Fruit fly (Drosophila melanogaster) whole organism, pupa: Measurements from ENCODE around the gene CheB98a.
"Not testable (repeated sequence)": the region's sequence is repeated elsewhere in the genome, so short reads cannot be mapped to it uniquely, and the experiment has no call there.

Source experiments
- CG10348 ChIP-seq: fragments of 200-800 bp; sonication (Bioruptor generic); IDR thresholded peaks from 2 replicates; pipeline ENCODE4 v1.3.6; 2022; ENCODE audit warnings: missing biosample characterization, missing genetic modification characterization
- CG12605 ChIP-seq: fragments of 200-800 bp; sonication (Bioruptor generic); IDR thresholded peaks from 2 replicates; pipeline ENCODE4 v1.3.6; 2022; ENCODE audit warnings: missing biosample characterization, missing genetic modification characterization
- CG13204 ChIP-seq: fragments of 200-800 bp; sonication (Bioruptor generic); optimal IDR thresholded peaks from 2 replicates; lab custom pipeline; 2018; ENCODE audit warnings: missing biosample characterization, mild to moderate bottlenecking, missing genetic modification characterization, moderate library complexity
- CG14655 ChIP-seq: fragments of 200-800 bp; sonication (Bioruptor generic); optimal IDR thresholded peaks from 3 replicates; lab custom pipeline; 2017; ENCODE audit warnings: mild to moderate bottlenecking, missing biosample characterization, missing genetic modification reagents, missing genetic modification characterization
- CG15710 ChIP-seq: fragments of 200-800 bp; sonication (Bioruptor generic); optimal IDR thresholded peaks from 2 replicates; lab custom pipeline; 2018; ENCODE audit warnings: missing biosample characterization, mild to moderate bottlenecking, missing genetic modification characterization, moderate library complexity
- CG17806 ChIP-seq: fragments of 200-800 bp; sonication (Bioruptor generic); optimal IDR thresholded peaks from 2 replicates; lab custom pipeline; 2018; ENCODE audit warnings: missing biosample characterization, mild to moderate bottlenecking, missing genetic modification characterization, moderate library complexity
- CG32121 ChIP-seq: fragments of 200-800 bp; sonication (Bioruptor generic); IDR thresholded peaks from 2 replicates; pipeline ENCODE4 v1.3.6; 2022; ENCODE audit warnings: missing biosample characterization, missing genetic modification characterization
- CG34367 ChIP-seq: fragments of 200-800 bp; sonication (Bioruptor generic); optimal IDR thresholded peaks from 2 replicates; lab custom pipeline; 2018; ENCODE audit warnings: missing biosample characterization, mild to moderate bottlenecking, missing genetic modification characterization
- CG4496 ChIP-seq: fragments of 200-800 bp; sonication (Bioruptor generic); IDR thresholded peaks from 3 replicates; pipeline ENCODE4 v1.3.6; 2022; ENCODE audit warnings: missing biosample characterization, missing genetic modification characterization
- CG8159 ChIP-seq: fragments of 200-800 bp; sonication (Bioruptor generic); optimal IDR thresholded peaks from 3 replicates; lab custom pipeline; 2018; ENCODE audit warnings: missing biosample characterization, mild to moderate bottlenecking, missing genetic modification characterization, moderate library complexity
- CG8301 ChIP-seq: fragments of 200-800 bp; sonication (Bioruptor generic); optimal IDR thresholded peaks from 2 replicates; lab custom pipeline; 2018; ENCODE audit warnings: missing biosample characterization, mild to moderate bottlenecking, missing genetic modification characterization
- CG9948 ChIP-seq: fragments of 200-800 bp; sonication (Bioruptor generic); optimal IDR thresholded peaks from 2 replicates; lab custom pipeline; 2018; ENCODE audit warnings: missing biosample characterization, mild to moderate bottlenecking, missing genetic modification characterization, moderate library complexity
- D1 ChIP-seq: fragments of 200-800 bp; sonication (Bioruptor generic); optimal IDR thresholded peaks from 2 replicates; lab custom pipeline; 2018; ENCODE audit warnings: missing biosample characterization, mild to moderate bottlenecking, missing genetic modification characterization, moderate library complexity
- EcR ChIP-seq: fragments of 200-800 bp; sonication (Bioruptor generic); optimal IDR thresholded peaks from 3 replicates; lab custom pipeline; 2019; ENCODE audit warnings: missing biosample characterization, missing genetic modification characterization, mild to moderate bottlenecking, moderate library complexity, missing genetic modification reagents
- Ets98B ChIP-seq: fragments of 200-800 bp; sonication (Bioruptor generic); IDR thresholded peaks from 2 replicates; pipeline ENCODE4 v1.3.6; 2022; ENCODE audit warnings: missing biosample characterization, missing genetic modification characterization
- Pif1A ChIP-seq: fragments of 200-800 bp; sonication (Bioruptor generic); optimal IDR thresholded peaks from 3 replicates; lab custom pipeline; 2016; ENCODE audit warnings: missing biosample characterization, missing genetic modification characterization
- Pif1B ChIP-seq: fragments of 200-800 bp; sonication (Bioruptor generic); optimal IDR thresholded peaks from 3 replicates; lab custom pipeline; 2016; ENCODE audit warnings: missing biosample characterization, missing genetic modification characterization
- Snoo ChIP-seq: fragments of 200-800 bp; sonication (Bioruptor generic); optimal IDR thresholded peaks from 3 replicates; lab custom pipeline; 2017; ENCODE audit warnings: missing biosample characterization, mild to moderate bottlenecking, missing genetic modification characterization, inconsistent platforms
- fd96Ca ChIP-seq: fragments of 200-800 bp; sonication (Bioruptor generic); IDR thresholded peaks from 3 replicates; pipeline ENCODE4 v1.3.6; 2022; ENCODE audit warnings: missing biosample characterization, missing genetic modification characterization
- gl ChIP-seq: fragments of 200-800 bp; sonication (Bioruptor generic); optimal IDR thresholded peaks from 2 replicates; lab custom pipeline; 2018; ENCODE audit warnings: missing biosample characterization, mild to moderate bottlenecking, missing genetic modification characterization
- rn ChIP-seq: fragments of 200-800 bp; sonication (Bioruptor generic); IDR thresholded peaks from 2 replicates; pipeline ENCODE4 v1.3.6; 2022; ENCODE audit warnings: missing biosample characterization, missing genetic modification characterization

CheB98a gene

DNA sequence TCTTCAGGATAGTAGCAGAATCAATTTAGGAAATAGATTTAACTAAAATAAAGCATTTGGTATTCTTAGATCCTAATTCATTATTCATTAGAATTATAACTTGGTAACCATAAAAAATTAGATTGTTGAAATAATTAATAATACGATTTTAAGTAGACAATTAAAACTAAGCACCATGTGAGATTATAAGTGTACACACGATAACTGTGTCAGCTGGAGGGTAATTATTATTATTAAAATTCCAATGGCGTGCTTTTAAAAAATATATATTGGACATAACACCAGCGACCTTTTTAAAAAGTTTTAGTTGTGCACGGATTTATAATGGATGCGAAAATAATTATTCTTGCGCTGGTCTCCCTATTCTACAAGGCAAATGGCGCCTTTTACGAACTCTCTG is at the start of gene CheB98a:
TSS of gene CheB98a (plus strand) at position 301 of the 400 bp plus-strand sequence.
- no peak for TF ChIP-seq rn
- no peak for TF ChIP-seq Ets98B (GFP tag; lab: Robert Waterston, UW)
- no peak for TF ChIP-seq CG32121
- no peak for TF ChIP-seq CG15710 (tag; lab: Kevin White, UChicago)
- TF ChIP-seq CG12605, result no peak
- no peak for TF ChIP-seq Snoo (tag; lab: Kevin White, UChicago)
- TF ChIP-seq gl (tag; lab: Kevin White, UChicago), result no peak
- TF ChIP-seq CG14655 (GFP tag; lab: Kevin White, UChicago), result no peak
- TF ChIP-seq CG34367, result no peak
- TF ChIP-seq fd96Ca, result no peak

DNA sequence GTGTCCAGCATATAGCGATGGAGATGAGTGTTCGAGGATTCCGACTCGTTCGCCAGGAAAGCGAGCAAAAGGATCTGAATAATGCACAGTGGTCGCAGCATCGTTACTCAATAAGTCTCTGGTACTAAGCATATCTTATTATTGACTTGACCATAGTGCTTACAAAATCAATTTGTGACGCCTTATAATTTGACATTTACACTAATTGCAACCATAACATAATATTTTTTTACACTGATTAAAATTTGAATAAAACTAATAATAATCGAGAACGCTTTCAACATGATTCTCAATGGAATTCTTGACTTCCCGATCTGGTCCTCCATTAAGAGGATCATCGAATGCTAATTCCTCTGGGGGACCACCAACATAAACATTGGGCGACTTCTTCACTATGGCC is 49.6 kb upstream of the CheB98a start, which contains the start of gene CG9997:
TSS of gene CG9997 (minus strand) at position 101 of the 400 bp plus-strand sequence.
- no peak for TF ChIP-seq rn
- no peak for TF ChIP-seq D1 (tag; lab: Kevin White, UChicago)
- no peak for TF ChIP-seq Snoo (tag; lab: Kevin White, UChicago)
- no peak for TF ChIP-seq CG4496 (GFP tag; lab: Robert Waterston, UW)
- TF ChIP-seq CG15710 (tag; lab: Kevin White, UChicago), result no peak
- no peak for TF ChIP-seq CG8301 (tag; lab: Kevin White, UChicago)

- TF ChIP-seq CG15710, CG17806, gl (tag; lab: Kevin White, UChicago): not testable (repeated sequence)
Observed at dm6 chr3R:28758134-28758533, 48.4 kb upstream of the CheB98a start, which contains the start of gene aqrs. aqrs (minus strand) TSS chr3R:28758234.

- TF ChIP-seq EcR (GFP tag; lab: Kevin White, UChicago) (no peak), CG32121 (no peak), CG8301 (tag; lab: Kevin White, UChicago) (no peak)
Observed at dm6 chr3R:28775703-28776102, 30.8 kb upstream of the CheB98a start.

dm6 chr3R:28789317-28789716 is 17.2 kb upstream of the CheB98a start, which contains the start of gene CG34295:
CG34295 (plus strand) TSS chr3R:28789617.
- TF ChIP-seq D1 (tag; lab: Kevin White, UChicago) (no peak), fd96Ca (no peak), rn (no peak), CG17806 (tag; lab: Kevin White, UChicago) (no peak), CG9948 (no peak), Pif1A (GFP tag; lab: Kevin White, UChicago) (no peak), CG10348 (GFP tag; lab: Robert Waterston, UW) (no peak), CG32121 (no peak), CG4496 (GFP tag; lab: Robert Waterston, UW) (no peak), Pif1B (GFP tag; lab: Kevin White, UChicago) (no peak), CG12605 (no peak), EcR (GFP tag; lab: Kevin White, UChicago) (no peak), gl (tag; lab: Kevin White, UChicago) (no peak), CG8159 (no peak), CG8301 (tag; lab: Kevin White, UChicago) (no peak), CG34367 (no peak), Ets98B (GFP tag; lab: Robert Waterston, UW) (no peak), CG15710 (tag; lab: Kevin White, UChicago) (no peak), Snoo (tag; lab: Kevin White, UChicago) (no peak)
- TF ChIP-seq, all 21 proteins: peak for 0

- TF ChIP-seq CG8301 (tag; lab: Kevin White, UChicago), result no peak
- no peak for TF ChIP-seq CG8159
- TF ChIP-seq gl (tag; lab: Kevin White, UChicago), result no peak
Observed at dm6 chr3R:28790222-28790621, 16.3 kb upstream of the CheB98a start, which contains the start of gene intr. intr (plus strand) TSS chr3R:28790522.

DNA sequence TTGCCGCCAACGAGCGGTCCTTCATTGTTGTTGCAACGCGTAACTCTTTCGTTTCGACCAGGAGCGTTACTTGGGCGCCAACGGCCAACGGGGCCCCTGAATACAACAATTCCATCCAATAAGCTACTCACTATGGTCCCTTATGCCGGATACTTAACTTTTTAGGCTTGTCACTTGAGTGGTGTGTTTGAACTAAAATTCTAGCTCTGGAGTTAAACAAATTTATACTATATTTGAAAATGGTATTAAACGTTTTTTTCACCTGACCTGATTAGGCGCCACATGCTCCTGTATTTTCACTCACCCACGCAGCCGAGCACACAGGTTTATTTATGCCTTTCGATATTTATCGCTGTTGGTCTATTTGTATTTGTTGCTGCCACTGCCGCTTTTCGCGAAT is 1.3 kb upstream of the CheB98a start:
- TF ChIP-seq gl (tag; lab: Kevin White, UChicago) (no peak), CG13204 (no peak), CG15710 (tag; lab: Kevin White, UChicago) (peak; percentile 47), Pif1A (GFP tag; lab: Kevin White, UChicago) (peak; percentile 34), CG9948 (no peak), EcR (GFP tag; lab: Kevin White, UChicago) (no peak)
